Fruit fly (Drosophila melanogaster): ENCODE results near the gene Lrp4.

Gene Lrp4

dm6 chrX:15909564-15910284 is 946 bp upstream of the Lrp4 start, which contains the start of gene CycD (continued):
- TF ChIP-seq ac (GFP tag; optimal IDR thresholded peaks at IDR 0.05) (no peak), exex (tag; optimal IDR thresholded peaks at IDR 0.05) (no peak), Sry-β (GFP tag; optimal IDR thresholded peaks at IDR 0.05) (no peak), stc (GFP tag; IDR thresholded peaks at IDR 0.05) (no peak), D (optimal IDR thresholded peaks at IDR 0.05) (no peak), D (GFP tag; optimal IDR thresholded peaks at IDR 0.05) (no peak), Eip74EF (GFP tag; optimal IDR thresholded peaks at IDR 0.05) (no peak), insv (GFP tag; optimal IDR thresholded peaks at IDR 0.05) (no peak), lmd (GFP tag; IDR thresholded peaks at IDR 0.05) (no peak; the same call in 1 of the 2 replicates), Opbp (GFP tag; IDR thresholded peaks at IDR 0.05; ENCODE audit: partially characterized antibody) (peak; percentile 78), Ada2b (GFP tag; IDR thresholded peaks at IDR 0.05) (no peak), Ptx1 (GFP tag; IDR thresholded peaks at IDR 0.05) (peak; percentile 47; the same call in 1 of the 2 replicates), ro (GFP tag; IDR thresholded peaks at IDR 0.05) (no peak), Oaz (GFP tag; IDR thresholded peaks at IDR 0.05) (0 out of 2 replicates have a peak, but pooled peaks have one; percentile 28), CG12071 (GFP tag; optimal IDR thresholded peaks at IDR 0.05) (no peak), CG9797 (GFP tag; optimal IDR thresholded peaks at IDR 0.05) (no peak), Hr78 (GFP tag; optimal IDR thresholded peaks at IDR 0.05) (no peak), salm (tag; optimal IDR thresholded peaks at IDR 0.05) (no peak), CG11398 (GFP tag; optimal IDR thresholded peaks at IDR 0.05) (no peak), Chrac-16 (GFP tag; optimal IDR thresholded peaks at IDR 0.05) (no peak), CG11696 (GFP tag; IDR thresholded peaks at IDR 0.05) (no peak), CG12155 (GFP tag; optimal IDR thresholded peaks at IDR 0.05) (no peak), Lim3 (GFP tag; IDR thresholded peaks at IDR 0.05) (no peak), H2.0 (GFP tag; IDR thresholded peaks at IDR 0.05) (peak; percentile 23; the same call in 1 of the 2 replicates), CG10959 (GFP tag; IDR thresholded peaks at IDR 0.05) (peak; percentile 53; the same call in 1 of the 2 replicates), oc (tag; optimal IDR thresholded peaks at IDR 0.05) (no peak), mld (GFP tag; IDR thresholded peaks at IDR 0.05; ENCODE audit: partially characterized antibody) (0 out of 3 replicates have a peak, but pooled peaks have one; percentile 16), ssp (GFP tag; IDR thresholded peaks at IDR 0.05) (peak; percentile 93), abd-A (tag; optimal IDR thresholded peaks at IDR 0.05) (no peak), CG30431 (GFP tag; optimal IDR thresholded peaks at IDR 0.05) (no peak), ranshi (GFP tag; IDR thresholded peaks at IDR 0.05) (no peak), HLHmδ (GFP tag; optimal IDR thresholded peaks at IDR 0.05) (no peak), Hmx (GFP tag; optimal IDR thresholded peaks at IDR 0.05) (no peak), HmgD (GFP tag; optimal IDR thresholded peaks at IDR 0.05) (no peak), grau (tag; optimal IDR thresholded peaks at IDR 0.05) (no peak), Side (GFP tag; optimal IDR thresholded peaks at IDR 0.05) (no peak), Bteb2 (GFP tag; optimal IDR thresholded peaks at IDR 0.05) (no peak), nau (GFP tag; optimal IDR thresholded peaks at IDR 0.05) (no peak), CG17612 (GFP tag; IDR thresholded peaks at IDR 0.05) (no peak), CG7786 (GFP tag; optimal IDR thresholded peaks at IDR 0.05) (peak; percentile 32), crp (GFP tag; optimal IDR thresholded peaks at IDR 0.05) (peak in 1 of 2 experiments; percentile 1), bbx (GFP tag; IDR thresholded peaks at IDR 0.05; ENCODE audit: partially characterized antibody) (peak; percentile 68), Hr3 (GFP tag; optimal IDR thresholded peaks at IDR 0.05) (peak; percentile 37), sim (GFP tag; IDR thresholded peaks at IDR 0.05) (no peak), ERR (GFP tag; optimal IDR thresholded peaks at IDR 0.05) (no peak), CG10979 (tag; optimal IDR thresholded peaks at IDR 0.05) (peak; percentile 21), CG10565 (GFP tag; optimal IDR thresholded peaks at IDR 0.05) (no peak), Dip2 (GFP tag; IDR thresholded peaks at IDR 0.05) (no peak), CG7745 (tag; optimal IDR thresholded peaks at IDR 0.05) (no peak), Deaf1 (tag; optimal IDR thresholded peaks at IDR 0.05) (no peak)
